Fruit fly (Drosophila melanogaster) whole organism, prepupa: ENCODE results near the gene GlnRS.

Experiments used
- Blimp-1 ChIP-seq: fragments of 200-800 bp; sonication (Bioruptor generic); optimal IDR thresholded peaks from 3 replicates; lab custom pipeline; 2017; ENCODE audit warnings: missing biosample characterization, missing genetic modification characterization, mild to moderate bottlenecking, moderate library complexity, missing genetic modification reagents
- CG10631 ChIP-seq: fragments of 200-800 bp; sonication (Bioruptor generic); optimal IDR thresholded peaks from 2 replicates; lab custom pipeline; 2016; ENCODE audit warnings: missing biosample characterization, missing genetic modification characterization
- CG10669 ChIP-seq: fragments of 200-800 bp; sonication (Bioruptor generic); optimal IDR thresholded peaks from 3 replicates; lab custom pipeline; 2018; ENCODE audit warnings: missing biosample characterization, mild to moderate bottlenecking, missing genetic modification characterization, moderate library complexity
- CG11294 ChIP-seq: fragments of 200-800 bp; sonication (Bioruptor generic); IDR thresholded peaks from 2 replicates; pipeline ENCODE4 v1.3.6; 2022; ENCODE audit warnings: missing biosample characterization, missing genetic modification characterization
- CG11762 ChIP-seq: fragments of 200-800 bp; sonication (Bioruptor generic); optimal IDR thresholded peaks from 3 replicates; lab custom pipeline; 2016; ENCODE audit warnings: missing biosample characterization, missing genetic modification characterization; ENCODE audit not compliant: insufficient read depth
- CG11902 ChIP-seq: fragments of 200-800 bp; sonication (Bioruptor generic); optimal IDR thresholded peaks from 3 replicates; lab custom pipeline; 2016; ENCODE audit warnings: missing biosample characterization, missing genetic modification characterization
- CG1621 ChIP-seq: fragments of 200-800 bp; sonication (Bioruptor generic); optimal IDR thresholded peaks from 3 replicates; lab custom pipeline; 2018; ENCODE audit warnings: missing biosample characterization, mild to moderate bottlenecking, missing genetic modification characterization
- CG16779 ChIP-seq: fragments of 200-800 bp; sonication (Bioruptor generic); optimal IDR thresholded peaks from 3 replicates; lab custom pipeline; 2017; ENCODE audit warnings: missing biosample characterization, mild to moderate bottlenecking, missing genetic modification characterization
- CG3032 ChIP-seq: fragments of 200-800 bp; optimal IDR thresholded peaks from 2 replicates; lab custom pipeline; 2019; ENCODE audit warnings: missing biosample characterization, mild to moderate bottlenecking, missing genetic modification characterization, moderate library complexity
- CG31627 ChIP-seq: fragments of 200-800 bp; sonication (Bioruptor generic); optimal IDR thresholded peaks from 3 replicates; lab custom pipeline; 2016; ENCODE audit warnings: missing biosample characterization, missing genetic modification characterization
- CG32006 ChIP-seq: fragments of 200-800 bp; sonication (Bioruptor generic); optimal IDR thresholded peaks from 3 replicates; lab custom pipeline; 2017; ENCODE audit warnings: missing biosample characterization, mild to moderate bottlenecking, missing genetic modification characterization
- CG34406 ChIP-seq: fragments of 200-800 bp; sonication (Bioruptor generic); optimal IDR thresholded peaks from 3 replicates; lab custom pipeline; 2016; ENCODE audit warnings: missing biosample characterization, missing genetic modification characterization
- CG3919 ChIP-seq: fragments of 200-800 bp; sonication (Bioruptor generic); optimal IDR thresholded peaks from 3 replicates; lab custom pipeline; 2016; ENCODE audit warnings: missing biosample characterization, missing genetic modification characterization
- CG6276 ChIP-seq: fragments of 200-800 bp; sonication (Bioruptor generic); optimal IDR thresholded peaks from 2 replicates; lab custom pipeline; 2017; ENCODE audit warnings: missing biosample characterization, mild to moderate bottlenecking, missing genetic modification characterization
- CG6792 ChIP-seq: fragments of 200-800 bp; sonication (Bioruptor generic); optimal IDR thresholded peaks from 3 replicates; lab custom pipeline; 2016; ENCODE audit warnings: missing biosample characterization, missing genetic modification characterization
- CG6808 ChIP-seq: fragments of 200-800 bp; sonication (Bioruptor generic); optimal IDR thresholded peaks from 3 replicates; lab custom pipeline; 2017; ENCODE audit warnings: missing biosample characterization, missing genetic modification characterization, mild to moderate bottlenecking, moderate library complexity, missing genetic modification reagents
- CG6854 ChIP-seq: fragments of 200-800 bp; sonication (Bioruptor generic); optimal IDR thresholded peaks from 2 replicates; lab custom pipeline; 2017; ENCODE audit warnings: missing biosample characterization, mild to moderate bottlenecking, missing genetic modification characterization
- CG7368 ChIP-seq: fragments of 200-800 bp; sonication (Bioruptor generic); optimal IDR thresholded peaks from 3 replicates; lab custom pipeline; 2016; ENCODE audit warnings: missing biosample characterization, missing genetic modification characterization
- CG8119 ChIP-seq: fragments of 200-800 bp; sonication (Bioruptor generic); IDR thresholded peaks from 3 replicates; pipeline ENCODE4 v1.3.6; 2022; ENCODE audit warnings: missing biosample characterization, missing genetic modification characterization
- CG8319 ChIP-seq: fragments of 200-800 bp; sonication (Bioruptor generic); optimal IDR thresholded peaks from 3 replicates; lab custom pipeline; 2016; ENCODE audit warnings: missing biosample characterization, missing genetic modification characterization
- CG9139 ChIP-seq: fragments of 200-800 bp; sonication (Bioruptor generic); optimal IDR thresholded peaks from 3 replicates; lab custom pipeline; 2017; ENCODE audit warnings: missing biosample characterization, mild to moderate bottlenecking, missing genetic modification characterization
- Eip78C ChIP-seq: fragments of 200-800 bp; sonication (Bioruptor generic); peaks from one replicate; lab custom pipeline; 2016; ENCODE audit warnings: missing biosample characterization, missing genetic modification characterization
- Eip93F ChIP-seq: fragments of 200-800 bp; sonication (Bioruptor generic); optimal IDR thresholded peaks from 2 replicates; lab custom pipeline; 2016; ENCODE audit warnings: missing biosample characterization, mild to moderate bottlenecking, missing genetic modification characterization
- Ets96B ChIP-seq: fragments of 200-800 bp; optimal IDR thresholded peaks from 2 replicates; lab custom pipeline; 2019; ENCODE audit warnings: missing biosample characterization, mild to moderate bottlenecking, missing genetic modification characterization, moderate library complexity
- Gug ChIP-seq: fragments of 200-800 bp; sonication (Bioruptor generic); IDR thresholded peaks from 2 replicates; pipeline ENCODE4 v1.3.6; 2022; ENCODE audit warnings: missing biosample characterization, missing genetic modification characterization
- Hr38 ChIP-seq: sonication (Bioruptor generic); optimal IDR thresholded peaks from 2 replicates; lab custom pipeline; 2016; ENCODE audit warnings: missing biosample characterization, missing genetic modification characterization
- Hr39 ChIP-seq: fragments of 200-800 bp; sonication (Bioruptor generic); optimal IDR thresholded peaks from 2 replicates; lab custom pipeline; 2016; ENCODE audit warnings: missing biosample characterization, missing genetic modification characterization
- Hr4 ChIP-seq: fragments of 200-800 bp; sonication (Bioruptor generic); optimal IDR thresholded peaks from 3 replicates; lab custom pipeline; 2016; ENCODE audit warnings: missing biosample characterization, missing genetic modification characterization
- Lpt ChIP-seq: fragments of 200-800 bp; sonication (Bioruptor generic); optimal IDR thresholded peaks from 3 replicates; lab custom pipeline; 2016; ENCODE audit warnings: missing biosample characterization, missing genetic modification characterization
- Met ChIP-seq: fragments of 200-800 bp; sonication (Bioruptor generic); optimal IDR thresholded peaks from 3 replicates; lab custom pipeline; 2016; ENCODE audit warnings: missing biosample characterization, missing genetic modification characterization
- OdsH ChIP-seq: fragments of 200-800 bp; sonication (Bioruptor generic); optimal IDR thresholded peaks from 3 replicates; lab custom pipeline; 2016; ENCODE audit warnings: missing biosample characterization, missing genetic modification characterization
- Smox ChIP-seq: fragments of 200-800 bp; sonication (Bioruptor generic); optimal IDR thresholded peaks from 3 replicates; lab custom pipeline; 2016; ENCODE audit warnings: missing biosample characterization, missing genetic modification characterization
- Sox102F ChIP-seq: fragments of 200-800 bp; sonication (Bioruptor generic); optimal IDR thresholded peaks from 2 replicates; lab custom pipeline; 2016; ENCODE audit warnings: missing biosample characterization, mild to moderate bottlenecking, missing genetic modification characterization
- Sox14 ChIP-seq: fragments of 200-800 bp; sonication (Bioruptor generic); optimal IDR thresholded peaks from 3 replicates; lab custom pipeline; 2016; ENCODE audit warnings: missing biosample characterization, missing genetic modification characterization
- Sox15 ChIP-seq: fragments of 200-800 bp; sonication (Bioruptor generic); optimal IDR thresholded peaks from 3 replicates; lab custom pipeline; 2016; ENCODE audit warnings: missing biosample characterization, missing genetic modification characterization
- achi ChIP-seq: fragments of 200-800 bp; sonication (Bioruptor generic); optimal IDR thresholded peaks from 3 replicates; lab custom pipeline; 2016; ENCODE audit warnings: missing biosample characterization, missing genetic modification characterization
- acj6 ChIP-seq: fragments of 200-800 bp; sonication (Bioruptor generic); optimal IDR thresholded peaks from 3 replicates; lab custom pipeline; 2016; ENCODE audit warnings: missing biosample characterization, missing genetic modification characterization
- cyc ChIP-seq: fragments of 200-800 bp; sonication (Bioruptor generic); optimal IDR thresholded peaks from 3 replicates; lab custom pipeline; 2016; ENCODE audit warnings: missing biosample characterization, missing genetic modification characterization
- dac ChIP-seq: fragments of 200-800 bp; sonication (Bioruptor generic); optimal IDR thresholded peaks from 2 replicates; lab custom pipeline; 2017; ENCODE audit warnings: missing biosample characterization, mild to moderate bottlenecking, missing genetic modification characterization
- eg ChIP-seq: fragments of 200-800 bp; sonication (Bioruptor generic); IDR thresholded peaks from 3 replicates; pipeline ENCODE4 v1.3.6; 2022; ENCODE audit warnings: missing biosample characterization, missing genetic modification characterization
- esn ChIP-seq: fragments of 200-800 bp; sonication (Bioruptor generic); optimal IDR thresholded peaks from 2 replicates; lab custom pipeline; 2016; ENCODE audit warnings: missing biosample characterization, mild to moderate bottlenecking, missing genetic modification characterization, moderate library complexity
- fd59A ChIP-seq: fragments of 200-800 bp; sonication (Bioruptor generic); optimal IDR thresholded peaks from 2 replicates; lab custom pipeline; 2017; ENCODE audit warnings: missing biosample characterization, mild to moderate bottlenecking, missing genetic modification characterization, missing genetic modification reagents
- fkh ChIP-seq: fragments of 200-800 bp; sonication (Bioruptor generic); optimal IDR thresholded peaks from 3 replicates; lab custom pipeline; 2017; ENCODE audit warnings: missing biosample characterization, mild to moderate bottlenecking, missing genetic modification characterization, moderate library complexity
- lz ChIP-seq: fragments of 200-800 bp; sonication (Bioruptor generic); optimal IDR thresholded peaks from 3 replicates; lab custom pipeline; 2016; ENCODE audit warnings: missing biosample characterization, missing genetic modification characterization
- net ChIP-seq: fragments of 200-800 bp; sonication (Bioruptor generic); optimal IDR thresholded peaks from 3 replicates; lab custom pipeline; 2016; ENCODE audit warnings: missing biosample characterization, missing genetic modification characterization
- pdm3 ChIP-seq: fragments of 200-800 bp; sonication (Bioruptor generic); optimal IDR thresholded peaks from 3 replicates; lab custom pipeline; 2016; ENCODE audit warnings: missing biosample characterization, missing genetic modification characterization
- salr ChIP-seq, 2 experiments: fragments of 200-800 bp; sonication (Bioruptor generic); optimal IDR thresholded peaks; 3 replicates each; lab custom pipeline; 2016 to 2018; ENCODE audit warnings: missing biosample characterization in 2 of 2, missing genetic modification characterization in 2 of 2, mild to moderate bottlenecking in 1 of 2
- ss ChIP-seq, 2 experiments: fragments of 200-800 bp; sonication (Bioruptor generic); optimal IDR thresholded peaks; 2 replicates in 1 of 2; 3 replicates in 1 of 2; lab custom pipeline; 2017 to 2018; ENCODE audit warnings: mild to moderate bottlenecking in 2 of 2, missing biosample characterization in 2 of 2, missing genetic modification characterization in 2 of 2, moderate library complexity in 1 of 2
- svp ChIP-seq: fragments of 200-800 bp; sonication (Bioruptor generic); peaks from one replicate; lab custom pipeline; 2016; ENCODE audit warnings: missing biosample characterization, missing genetic modification characterization
- topi ChIP-seq: fragments of 200-800 bp; sonication (Bioruptor generic); optimal IDR thresholded peaks from 3 replicates; lab custom pipeline; 2016; ENCODE audit warnings: missing biosample characterization, missing genetic modification characterization
- vri ChIP-seq: fragments of 200-800 bp; sonication (Bioruptor generic); optimal IDR thresholded peaks from 3 replicates; lab custom pipeline; 2016; ENCODE audit warnings: missing biosample characterization, mild to moderate bottlenecking, missing genetic modification characterization

Gene GlnRS

dm6 chr3R:25232271-25232989 is 33.1 kb downstream of the GlnRS start, which contains the start of gene Cad96Cb:
Cad96Cb (minus strand) TSS chr3R:25232321.
- TF ChIP-seq CG31627 (GFP tag; lab: Kevin White, UChicago) (peak; percentile 92), CG7368 (GFP tag; lab: Kevin White, UChicago) (peak; percentile 80), ss (GFP tag; optimal IDR thresholded peaks at IDR 0.05; lab: Kevin White, UChicago) (peak; percentile 92), Gug (GFP tag; lab: Robert Waterston, UW) (peak; percentile 79), CG16779 (tag; lab: Kevin White, UChicago) (peak; percentile 92), CG8319 (peak; percentile 89), lz (GFP tag; lab: Kevin White, UChicago) (peak; percentile 92), vri (GFP tag; lab: Kevin White, UChicago) (peak; percentile 79), salr (GFP tag; optimal IDR thresholded peaks at IDR 0.05; lab: Kevin White, UChicago) (peak; percentile 57 to 98), eg (GFP tag; lab: Robert Waterston, UW) (peak; percentile 80; the same call in 2 of the 3 replicates), CG6808 (GFP tag; lab: Kevin White, UChicago) (peak; percentile 93), Eip78C (GFP tag; lab: Kevin White, UChicago) (peak; percentile 99), CG11902 (GFP tag; lab: Kevin White, UChicago) (peak; percentile 85), Sox14 (GFP tag; lab: Kevin White, UChicago) (peak; percentile 94), dac (GFP tag; lab: Kevin White, UChicago) (peak; percentile 91), CG32006 (peak; percentile 98), Ets96B (tag; lab: Kevin White, UChicago) (peak; percentile 83), CG1621 (tag; lab: Kevin White, UChicago) (peak; percentile 71), svp (GFP tag; lab: Kevin White, UChicago) (peak; percentile 98), cyc (GFP tag; lab: Kevin White, UChicago) (peak; percentile 93), Sox15 (GFP tag; lab: Kevin White, UChicago) (peak; percentile 84), acj6 (GFP tag; lab: Kevin White, UChicago) (peak; percentile 91), CG3032 (tag; lab: Kevin White, UChicago) (peak; percentile 90), fd59A (GFP tag; lab: Kevin White, UChicago) (peak; percentile 89), Blimp-1 (GFP tag; lab: Kevin White, UChicago) (peak; percentile 76), CG6792 (GFP tag; lab: Kevin White, UChicago) (peak; percentile 90), CG6854 (GFP tag; lab: Kevin White, UChicago) (peak; percentile 87), Lpt (GFP tag; lab: Kevin White, UChicago) (peak; percentile 92), Hr4 (peak; percentile 96), pdm3 (GFP tag; lab: Kevin White, UChicago) (peak; percentile 92), Smox (GFP tag; lab: Kevin White, UChicago) (peak; percentile 91), CG6276 (GFP tag; lab: Kevin White, UChicago) (peak; percentile 97), CG9139 (GFP tag; lab: Kevin White, UChicago) (peak; percentile 79), Hr38 (GFP tag; lab: Kevin White, UChicago) (peak; percentile 12), Eip93F (GFP tag; lab: Kevin White, UChicago) (peak; percentile 50), CG34406 (GFP tag; lab: Kevin White, UChicago) (peak; percentile 89), CG10669 (GFP tag; lab: Kevin White, UChicago) (peak; percentile 89), CG11294 (GFP tag; lab: Robert Waterston, UW) (peak; percentile 61), achi (GFP tag; lab: Kevin White, UChicago) (peak; percentile 93), Met (GFP tag; lab: Kevin White, UChicago) (peak; percentile 95), Sox102F (GFP tag; lab: Kevin White, UChicago) (peak; percentile 92), Hr39 (GFP tag; lab: Kevin White, UChicago) (peak; percentile 92), CG3919 (GFP tag; lab: Kevin White, UChicago) (peak; percentile 95), CG11762 (GFP tag; lab: Kevin White, UChicago) (peak; percentile 93), CG8119 (GFP tag; lab: Robert Waterston, UW) (peak; percentile 94), CG10631 (GFP tag; lab: Kevin White, UChicago) (peak; percentile 88), esn (GFP tag; lab: Kevin White, UChicago) (peak; percentile 95), OdsH (peak; percentile 93), topi (peak; percentile 95), fkh (no peak), net (GFP tag; lab: Kevin White, UChicago) (peak; percentile 94)
